Worm (Caenorhabditis elegans): ENCODE measurements around the gene K09C8.9.

ce11 chrX:11001750-11002149 lies 34.2 kb upstream of the K09C8.9 start, which contains the start of gene col-177:
- TF ChIP-seq nhr-237 (tag; optimal IDR thresholded peaks at IDR 0.05) (no peak), nhr-28 (tag; optimal IDR thresholded peaks at IDR 0.05) (no peak), lsy-2 (tag; optimal IDR thresholded peaks at IDR 0.05) (no peak), ces-1 (GFP tag; optimal IDR thresholded peaks at IDR 0.05) (no peak), elt-3 (tag; optimal IDR thresholded peaks at IDR 0.05) (no peak)

All from whole organism, mixed stage, embryonic.